Fruit fly (Drosophila melanogaster) whole organism, embryonic: ENCODE measurements around the gene Srr.

Experiments used
- CG14667 ChIP-seq: fragments of 200-800 bp; sonication (Bioruptor generic); IDR thresholded peaks from 2 replicates; pipeline ENCODE4 v1.3.6; 2022; ENCODE audit warnings: missing biosample characterization, missing genetic modification characterization
- CG30020 ChIP-seq: fragments of 200-800 bp; optimal IDR thresholded peaks from 2 replicates; lab custom pipeline; 2019; ENCODE audit warnings: missing biosample characterization, mild to moderate bottlenecking, missing genetic modification characterization, moderate library complexity
- Dip3 ChIP-seq: fragments of 200-800 bp; sonication (Bioruptor generic); optimal IDR thresholded peaks from 3 replicates; lab custom pipeline; 2016; ENCODE audit warnings: missing biosample characterization, missing genetic modification characterization
- dmrt99B ChIP-seq: fragments of 200-800 bp; sonication (Bioruptor generic); optimal IDR thresholded peaks from 2 replicates; lab custom pipeline; 2018; ENCODE audit warnings: missing biosample characterization, mild to moderate bottlenecking, missing genetic modification characterization, moderate library complexity
- kay ChIP-seq: fragments of 200-800 bp; sonication (Bioruptor generic); optimal IDR thresholded peaks from 2 replicates; lab custom pipeline; 2016; ENCODE audit warnings: missing biosample characterization, missing genetic modification characterization
- slbo ChIP-seq: fragments of 200-800 bp; sonication (Bioruptor generic); IDR thresholded peaks from 2 replicates; pipeline ENCODE4 v1.3.6; 2022; ENCODE audit warnings: missing biosample characterization, missing genetic modification characterization
- tio ChIP-seq: fragments of 200-800 bp; sonication (Bioruptor generic); optimal IDR thresholded peaks from 2 replicates; lab custom pipeline; 2017; ENCODE audit warnings: missing biosample characterization, missing genetic modification characterization, inconsistent platforms

- peak; percentile 2 for TF ChIP-seq kay (GFP tag; lab: Kevin White, UChicago)
- TF ChIP-seq tio (GFP tag; lab: Kevin White, UChicago) = peak; percentile 57
- TF ChIP-seq CG14667 = 0 out of 2 replicates have a peak, but pooled peaks have one; percentile 16
- TF ChIP-seq dmrt99B = peak; percentile 81
- no peak for TF ChIP-seq CG30020 (tag; lab: Kevin White, UChicago)
- no peak for TF ChIP-seq Dip3
- TF ChIP-seq slbo (GFP tag; lab: Robert Waterston, UW) = no peak
Measured at dm6 chr3R:9339176-9340075, 25.8 kb upstream of the Srr start.
